Worm (Caenorhabditis elegans) whole organism, L4 larva: ENCODE data around the gene K04C2.2.

Source experiments
- ama-1 ChIP-seq: fragments of 150-350 bp; optimal IDR thresholded peaks from 2 replicates; lab custom pipeline; 2014; ENCODE audit warnings: inconsistent platforms, mixed read lengths
- jun-1 ChIP-seq: fragments of 150-350 bp; optimal IDR thresholded peaks from 2 replicates; lab custom pipeline; 2014; ENCODE audit warnings: missing biosample characterization, missing genetic modification reagents, missing genetic modification characterization
- nhr-25 ChIP-seq: sonication (generic microtip); optimal IDR thresholded peaks from 2 replicates; lab custom pipeline; 2017; ENCODE audit warnings: missing genetic modification characterization, mild to moderate bottlenecking, missing compliant biosample characterization, antibody characterized with exemption, moderate library complexity, borderline replicate concordance; ENCODE audit not compliant: insufficient read depth
- unc-62 ChIP-seq, 3 experiments: fragments of 150-350 bp in 1 of 3; sonication (generic microtip); optimal IDR thresholded peaks in 2 of 3; peaks in 1 of 3; 1 replicate in 1 of 3; 2 replicates in 2 of 3; lab custom pipeline; 2014 to 2017; ENCODE audit warnings: missing biosample characterization in 3 of 3, missing genetic modification characterization in 3 of 3, missing genetic modification reagents in 3 of 3, missing genotype in 1 of 3
- zag-1 ChIP-seq: fragments of 150-350 bp; optimal IDR thresholded peaks from 2 replicates; lab custom pipeline; 2014; ENCODE audit warnings: missing biosample characterization, missing genetic modification characterization

DNA sequence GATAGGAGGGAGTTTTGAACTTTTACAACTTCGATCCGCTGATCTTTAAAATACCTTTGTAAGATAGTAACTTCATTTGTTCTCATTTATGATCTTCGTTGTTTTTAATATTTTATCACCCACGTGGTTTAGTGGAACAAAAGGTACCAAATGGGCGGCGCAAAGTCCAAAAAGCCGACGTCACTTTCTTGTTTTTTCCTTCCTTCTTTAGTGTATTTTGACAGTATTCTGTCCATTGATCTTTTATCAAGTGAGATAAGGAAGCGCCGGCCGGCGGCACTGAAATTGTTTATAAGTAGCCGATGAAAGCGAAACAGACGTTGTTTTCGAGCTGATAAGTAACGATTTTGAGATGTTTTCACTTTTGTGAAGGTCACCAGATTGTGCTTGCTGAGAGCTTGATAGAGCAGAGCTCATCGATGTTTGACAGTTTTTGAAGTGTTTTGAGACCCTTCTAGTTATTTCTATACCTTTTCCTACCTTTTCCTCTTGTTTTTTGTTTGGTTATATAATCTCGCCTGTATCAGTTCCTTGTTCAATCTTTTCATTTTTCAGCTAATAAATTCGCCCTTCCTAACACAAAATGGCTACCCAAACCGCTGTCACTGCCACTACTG lies 16.9 kb upstream of the K04C2.2 start, which contains the start of gene K04C2.3:
- no peak for TF ChIP-seq nhr-25 (tag; lab: Kevin White, UChicago)
- no peak for TF ChIP-seq jun-1
- TF ChIP-seq ama-1 (lab: Kevin White, UChicago), result no peak
- peak in 1 of 2 experiments; percentile 95 for TF ChIP-seq unc-62 (GFP tag; optimal IDR thresholded peaks at IDR 0.05 in 1 of 2; lab: Kevin White, UChicago)
- no peak for TF ChIP-seq unc-62 (tag; optimal IDR thresholded peaks at IDR 0.05; lab: Kevin White, UChicago)
- no peak for TF ChIP-seq zag-1 (tag; lab: Kevin White, UChicago)
